Worm (Caenorhabditis elegans) whole organism, early embryonic: ENCODE measurements around the gene sre-28.

Source experiments
- B0310.2 ChIP-seq: sonication (generic microtip); optimal IDR thresholded peaks from 2 replicates; lab custom pipeline; 2016; ENCODE audit warnings: mild to moderate bottlenecking, missing genetic modification characterization, missing compliant biosample characterization
- F13C5.2 ChIP-seq: sonication (generic microtip); optimal IDR thresholded peaks from 2 replicates; lab custom pipeline; 2017; ENCODE audit warnings: mild to moderate bottlenecking, missing genetic modification characterization, inconsistent platforms, missing compliant biosample characterization
- aly-1 ChIP-seq: sonication (generic microtip); optimal IDR thresholded peaks from 2 replicates; lab custom pipeline; 2016; ENCODE audit warnings: missing genetic modification characterization, missing compliant biosample characterization
- ama-1 ChIP-seq: fragments of 150-350 bp; optimal IDR thresholded peaks from 2 replicates; lab custom pipeline; 2014
- ceh-13 ChIP-seq: fragments of 200-800 bp; sonication (Bioruptor generic); optimal IDR thresholded peaks from 2 replicates; lab custom pipeline; 2018; ENCODE audit warnings: mild to moderate bottlenecking, missing genetic modification characterization, missing compliant biosample characterization
- ceh-36 ChIP-seq: sonication (generic microtip); optimal IDR thresholded peaks from 2 replicates; lab custom pipeline; 2016; ENCODE audit warnings: missing genetic modification characterization, inconsistent platforms, missing compliant biosample characterization
- ets-7 ChIP-seq: sonication (generic microtip); optimal IDR thresholded peaks from 2 replicates; lab custom pipeline; 2016; ENCODE audit warnings: missing genotype, missing genetic modification characterization, missing compliant biosample characterization
- flt-1 ChIP-seq: fragments of 200-800 bp; sonication (Bioruptor generic); IDR thresholded peaks from 2 replicates; pipeline ENCODE4 v1.3.6; 2022; ENCODE audit warnings: missing genetic modification characterization, missing compliant biosample characterization
- hmbx-1 ChIP-seq: sonication (generic microtip); optimal IDR thresholded peaks from 2 replicates; lab custom pipeline; 2016; ENCODE audit warnings: mild to moderate bottlenecking, missing genetic modification characterization, missing compliant biosample characterization
- hmg-4 ChIP-seq: fragments of 200-800 bp; sonication (Bioruptor generic); optimal IDR thresholded peaks from 2 replicates; lab custom pipeline; 2018; ENCODE audit warnings: mild to moderate bottlenecking, missing genetic modification characterization, missing compliant biosample characterization
- hnd-1 ChIP-seq: sonication (generic microtip); optimal IDR thresholded peaks from 2 replicates; lab custom pipeline; 2016; ENCODE audit warnings: missing genetic modification characterization, missing compliant biosample characterization
- pes-1 ChIP-seq: fragments of 200-800 bp; sonication (Bioruptor generic); IDR thresholded peaks from 2 replicates; pipeline ENCODE4 v1.3.6; 2022; ENCODE audit warnings: missing genetic modification reagents, missing genetic modification characterization, missing compliant biosample characterization
- scrt-1 ChIP-seq: fragments of 200-800 bp; sonication (Bioruptor generic); IDR thresholded peaks from 2 replicates; pipeline ENCODE4 v1.3.6; 2022; ENCODE audit warnings: missing genetic modification characterization, missing compliant biosample characterization
- sea-1 ChIP-seq: fragments of 200-800 bp; sonication (Bioruptor generic); conservative IDR thresholded peaks from 2 replicates; pipeline ENCODE4 v1.3.6; 2022; ENCODE audit warnings: missing genetic modification characterization, missing compliant biosample characterization
- tbx-11 ChIP-seq: fragments of 200-800 bp; sonication (Bioruptor generic); IDR thresholded peaks from 2 replicates; pipeline ENCODE4 v1.3.6; 2022; ENCODE audit warnings: missing genetic modification characterization, missing compliant biosample characterization
- tbx-37 ChIP-seq: fragments of 200-800 bp; sonication (Bioruptor generic); conservative IDR thresholded peaks from 2 replicates; pipeline ENCODE4 v1.3.6; 2022; ENCODE audit warnings: missing genetic modification reagents, missing genetic modification characterization, missing compliant biosample characterization
- tra-4 ChIP-seq: sonication (generic microtip); optimal IDR thresholded peaks from 2 replicates; lab custom pipeline; 2017; ENCODE audit warnings: missing genetic modification characterization, missing compliant biosample characterization

sre-28 gene

ce11 chrV:9982568-9982967 lies 38.4 kb downstream of the sre-28 start, which contains the start of gene C27H6.9:
C27H6.9 (plus strand) TSS chrV:9982868.
- TF ChIP-seq hmbx-1: no peak
- no peak for TF ChIP-seq ceh-36
- TF ChIP-seq flt-1: no peak
- no peak for TF ChIP-seq F13C5.2 (tag; lab: Kevin White, UChicago)

ce11 chrV:9983529-9983928 lies 39.3 kb downstream of the sre-28 start:
- TF ChIP-seq aly-1 (tag; lab: Kevin White, UChicago): no peak
- no peak for TF ChIP-seq hmbx-1

DNA sequence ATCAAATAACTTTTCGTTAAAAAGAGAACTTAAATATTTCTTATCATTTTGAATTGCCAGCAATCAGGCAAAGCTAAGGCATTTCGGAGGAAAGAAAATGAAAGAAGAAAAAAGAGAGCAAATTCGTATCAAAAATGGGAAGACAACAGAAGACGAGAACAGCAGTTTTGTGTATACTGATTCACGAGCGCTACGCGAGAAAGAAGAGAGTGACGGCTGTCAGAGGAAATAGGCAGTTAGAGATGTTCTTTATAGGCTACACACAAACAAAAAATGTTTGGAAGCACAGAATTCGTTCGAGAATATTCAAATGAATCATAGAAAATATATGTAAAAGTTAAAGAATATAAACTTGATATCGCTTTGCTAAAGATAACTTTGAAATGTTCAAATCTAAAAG lies 40.6 kb downstream of the sre-28 start:
- TF ChIP-seq pes-1 (GFP tag; lab: Robert Waterston, UW) (no peak), flt-1 (no peak)

- no peak for TF ChIP-seq B0310.2 (tag; lab: Kevin White, UChicago)
- TF ChIP-seq hmg-4 (GFP tag; lab: Kevin White, UChicago): no peak
- no peak for TF ChIP-seq F13C5.2 (tag; lab: Kevin White, UChicago)
- TF ChIP-seq tbx-11 (GFP tag; lab: Robert Waterston, UW): no peak
- TF ChIP-seq sea-1: no peak
- no peak for TF ChIP-seq hnd-1 (tag; lab: Kevin White, UChicago)
- no peak for TF ChIP-seq ama-1
- no peak for TF ChIP-seq tbx-37 (GFP tag; lab: Robert Waterston, UW)
- TF ChIP-seq hmbx-1: no peak
- no peak for TF ChIP-seq ets-7 (tag; lab: Kevin White, UChicago)
- TF ChIP-seq pes-1 (GFP tag; lab: Robert Waterston, UW): no peak
These were observed 41.2 kb downstream of the sre-28 start for ce11 chrV:9985227-9985864.

DNA sequence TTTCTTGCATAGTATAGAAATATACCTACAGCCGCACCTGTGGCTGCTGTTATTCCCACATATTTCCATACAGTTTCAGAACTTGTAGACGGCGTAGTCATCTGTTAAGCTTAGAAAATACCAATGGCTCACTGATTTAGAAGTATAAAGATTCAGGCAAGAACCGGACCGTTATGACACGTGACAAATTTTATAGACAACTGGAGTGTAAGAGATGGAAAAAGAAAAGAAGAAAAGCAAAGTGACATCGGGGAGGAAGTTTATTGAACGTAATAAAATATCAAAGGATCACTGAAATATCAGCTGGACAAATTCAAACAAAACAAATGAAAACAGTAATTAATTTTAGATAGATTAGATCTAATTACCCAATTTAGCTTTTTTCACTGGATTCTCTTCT lies 42.0 kb downstream of the sre-28 start, which contains the start of gene rmd-2:
rmd-2 (minus strand) TSS at position 101 of the 400 bp plus-strand sequence.
- TF ChIP-seq flt-1: no peak
- TF ChIP-seq tra-4 (tag; lab: Kevin White, UChicago): no peak
- TF ChIP-seq ama-1: no peak
- no peak for TF ChIP-seq scrt-1 (GFP tag; lab: Robert Waterston, UW)
- no peak for TF ChIP-seq aly-1 (tag; lab: Kevin White, UChicago)
- TF ChIP-seq hmbx-1: no peak
- TF ChIP-seq ceh-13 (GFP tag; lab: Kevin White, UChicago): no peak
- TF ChIP-seq pes-1 (GFP tag; lab: Robert Waterston, UW): no peak
- no peak for TF ChIP-seq F13C5.2 (tag; lab: Kevin White, UChicago)
- TF ChIP-seq ets-7 (tag; lab: Kevin White, UChicago): no peak
- TF ChIP-seq hnd-1 (tag; lab: Kevin White, UChicago): no peak
- no peak for TF ChIP-seq tbx-37 (GFP tag; lab: Robert Waterston, UW)
- TF ChIP-seq tbx-11 (GFP tag; lab: Robert Waterston, UW): no peak
- TF ChIP-seq sea-1: no peak
- TF ChIP-seq B0310.2 (tag; lab: Kevin White, UChicago): no peak
- TF ChIP-seq hmg-4 (GFP tag; lab: Kevin White, UChicago): no peak
- TF ChIP-seq ceh-36: no peak

DNA sequence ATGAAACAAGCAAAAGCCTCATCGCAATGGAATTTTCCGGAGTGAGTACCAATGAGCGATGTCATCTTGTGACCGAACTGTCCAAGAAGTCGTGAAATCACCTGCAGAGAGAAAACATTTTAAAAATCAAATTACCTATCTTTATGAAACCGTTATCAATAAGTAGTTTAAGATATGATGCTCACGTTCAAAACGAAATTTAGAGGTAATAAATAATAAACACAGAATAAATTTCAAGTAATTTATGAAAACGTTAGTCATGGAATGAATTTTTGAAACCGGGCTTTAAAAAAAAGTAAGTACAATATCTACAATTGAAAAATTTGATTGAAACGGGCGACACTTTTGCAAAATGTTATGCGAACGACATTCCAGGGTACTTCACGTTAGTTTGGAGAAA lies 43.5 kb downstream of the sre-28 start, which contains the start of gene C27H6.8:
C27H6.8 (minus strand) TSS at position 101 of the 400 bp plus-strand sequence.
- no peak for TF ChIP-seq hmbx-1
- no peak for TF ChIP-seq flt-1
- no peak for TF ChIP-seq sea-1
- TF ChIP-seq ceh-36: no peak

DNA sequence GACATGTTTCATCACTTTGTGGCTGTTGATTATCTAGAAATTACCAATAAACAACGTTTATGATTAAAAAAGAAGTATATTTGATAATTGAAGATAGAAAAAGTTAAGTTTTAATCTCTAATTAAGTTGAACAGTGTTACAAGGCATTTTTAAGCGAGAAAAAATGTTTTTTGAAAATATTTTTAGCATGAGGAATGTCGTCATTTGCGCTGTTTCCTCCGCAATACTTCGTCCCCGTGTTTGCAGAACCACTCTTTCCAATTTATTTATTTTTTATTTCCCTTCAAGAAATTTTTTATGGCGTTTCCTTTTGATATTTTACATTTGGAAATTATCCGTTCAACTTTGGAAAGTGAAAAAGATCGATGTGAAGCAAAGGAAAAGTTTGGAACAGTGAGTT lies 47.4 kb downstream of the sre-28 start, which contains the start of the genes rde-1 and trpp-6:
rde-1 (minus strand) TSS at position 33 of the 400 bp plus-strand sequence.
trpp-6 (plus strand) TSS at position 286 of the 400 bp plus-strand sequence.
- TF ChIP-seq tbx-37 (GFP tag; lab: Robert Waterston, UW): no peak
- no peak for TF ChIP-seq tbx-11 (GFP tag; lab: Robert Waterston, UW)
- no peak for TF ChIP-seq ets-7 (tag; lab: Kevin White, UChicago)
- TF ChIP-seq hnd-1 (tag; lab: Kevin White, UChicago): no peak
- TF ChIP-seq scrt-1 (GFP tag; lab: Robert Waterston, UW): no peak
- TF ChIP-seq sea-1: no peak
- TF ChIP-seq F13C5.2 (tag; lab: Kevin White, UChicago): no peak
- TF ChIP-seq pes-1 (GFP tag; lab: Robert Waterston, UW): no peak
- TF ChIP-seq aly-1 (tag; lab: Kevin White, UChicago): no peak
- no peak for TF ChIP-seq hmbx-1
